Worm (Caenorhabditis elegans) whole organism, mixed stage, embryonic: ENCODE results near the gene F55B11.2.

ENCODE experiments used
- drap-1 ChIP-seq: fragments of 200-800 bp; sonication (Bioruptor generic); optimal IDR thresholded peaks from 3 replicates; lab custom pipeline; 2018; ENCODE audit warnings: mild to moderate bottlenecking, missing genetic modification characterization, missing compliant biosample characterization
- pha-4 ChIP-seq: fragments of 150-350 bp; optimal IDR thresholded peaks from 2 replicates; lab custom pipeline; 2018; ENCODE audit warnings: missing biosample characterization, missing genetic modification reagents, missing genetic modification characterization
- unc-62 ChIP-seq: fragments of 150-350 bp; optimal IDR thresholded peaks from 2 replicates; lab custom pipeline; 2014; ENCODE audit warnings: missing biosample characterization, missing genetic modification reagents, missing genetic modification characterization

- no peak for TF ChIP-seq pha-4
- TF ChIP-seq drap-1 (GFP tag; lab: Kevin White, UChicago) = no peak
- no peak for TF ChIP-seq unc-62
Measured at ce11 chrIV:14377267-14377814, 45.8 kb downstream of the F55B11.2 start.
